Worm (Caenorhabditis elegans) whole organism, midembryonic: ENCODE measurements around the gene fbxa-224.

Experiments
- T22C8.4 ChIP-seq: fragments of 200-800 bp; sonication (Bioruptor generic); IDR thresholded peaks from 2 replicates; pipeline ENCODE4 v1.3.6; 2022; ENCODE audit warnings: missing genetic modification characterization, missing compliant biosample characterization
- cog-1 ChIP-seq: sonication (generic microtip); optimal IDR thresholded peaks from 2 replicates; lab custom pipeline; 2016; ENCODE audit warnings: missing genetic modification characterization, missing compliant biosample characterization
- med-1 ChIP-seq: sonication (generic microtip); optimal IDR thresholded peaks from 2 replicates; lab custom pipeline; 2017; ENCODE audit warnings: missing genetic modification characterization, mild to moderate bottlenecking, missing compliant biosample characterization, antibody characterized with exemption, missing genetic modification reagents; ENCODE audit not compliant: insufficient read depth

- TF ChIP-seq med-1 (GFP tag; lab: Kevin White, UChicago): no peak
- TF ChIP-seq cog-1 (tag; lab: Kevin White, UChicago): no peak
- no peak for TF ChIP-seq T22C8.4 (GFP tag; lab: Robert Waterston, UW)
Measured at ce11 chrII:7549035-7549434, 1.1 kb upstream of the fbxa-224 start, which contains the start of gene tph-1.
